Worm (Caenorhabditis elegans): ENCODE measurements around the gene nas-24.
A peak's percentile ranks its signal among the peaks of the same experiment; 100 is the strongest.

Gene nas-24

ce11 chrV:13777857-13778256 lies 8.7 kb downstream of the nas-24 start, which contains the start of gene F53C11.9:
TSS of gene F53C11.9 (plus strand) at chrV:13778015.
- no peak for TF ChIP-seq med-1 (GFP tag; optimal IDR thresholded peaks at IDR 0.05; ENCODE audit: insufficient read depth)
- TF ChIP-seq flt-1 (GFP tag; IDR thresholded peaks at IDR 0.05): no peak
- no peak for TF ChIP-seq ztf-29 (GFP tag; IDR thresholded peaks at IDR 0.05)
- TF ChIP-seq ref-1 (GFP tag; conservative IDR thresholded peaks at IDR 0.05): no peak
- no peak for TF ChIP-seq cog-1 (tag; optimal IDR thresholded peaks at IDR 0.05)
- TF ChIP-seq klf-2 (GFP tag; conservative IDR thresholded peaks at IDR 0.05): no peak

ce11 chrV:13780902-13781301 lies 11.7 kb downstream of the nas-24 start:
- TF ChIP-seq ztf-29 (GFP tag; IDR thresholded peaks at IDR 0.05) (no peak), T22C8.4 (GFP tag; IDR thresholded peaks at IDR 0.05) (no peak), med-1 (GFP tag; optimal IDR thresholded peaks at IDR 0.05; ENCODE audit: insufficient read depth) (no peak), cog-1 (tag; optimal IDR thresholded peaks at IDR 0.05) (no peak), ztf-23 (GFP tag; IDR thresholded peaks at IDR 0.05) (no peak), tab-1 (GFP tag; IDR thresholded peaks at IDR 0.05) (no peak), flt-1 (GFP tag; IDR thresholded peaks at IDR 0.05) (no peak), klf-2 (GFP tag; conservative IDR thresholded peaks at IDR 0.05) (no peak), ref-1 (GFP tag; conservative IDR thresholded peaks at IDR 0.05) (no peak)

- TF ChIP-seq flt-1 (GFP tag; IDR thresholded peaks at IDR 0.05): no peak
- no peak for TF ChIP-seq tab-1 (GFP tag; IDR thresholded peaks at IDR 0.05)
- no peak for TF ChIP-seq ztf-29 (GFP tag; IDR thresholded peaks at IDR 0.05)
- TF ChIP-seq T22C8.4 (GFP tag; IDR thresholded peaks at IDR 0.05): no peak
- no peak for TF ChIP-seq ref-1 (GFP tag; conservative IDR thresholded peaks at IDR 0.05)
- TF ChIP-seq klf-2 (GFP tag; conservative IDR thresholded peaks at IDR 0.05): no peak
These were observed 13.0 kb downstream of the nas-24 start, which contains the start of gene decr-1.1 for ce11 chrV:13782190-13782589. TSS of gene decr-1.1 (plus strand) at chrV:13782399.

- no peak for TF ChIP-seq med-1 (GFP tag; optimal IDR thresholded peaks at IDR 0.05; ENCODE audit: insufficient read depth)
- no peak for TF ChIP-seq cog-1 (tag; optimal IDR thresholded peaks at IDR 0.05)
- TF ChIP-seq ztf-23 (GFP tag; IDR thresholded peaks at IDR 0.05): no peak
- no peak for TF ChIP-seq tab-1 (GFP tag; IDR thresholded peaks at IDR 0.05)
- TF ChIP-seq T22C8.4 (GFP tag; IDR thresholded peaks at IDR 0.05): no peak
- TF ChIP-seq flt-1 (GFP tag; IDR thresholded peaks at IDR 0.05): no peak
- no peak for TF ChIP-seq klf-2 (GFP tag; conservative IDR thresholded peaks at IDR 0.05)
- no peak for TF ChIP-seq ztf-29 (GFP tag; IDR thresholded peaks at IDR 0.05)
- TF ChIP-seq ref-1 (GFP tag; conservative IDR thresholded peaks at IDR 0.05): no peak
These were observed 16.6 kb downstream of the nas-24 start for ce11 chrV:13785767-13786166.

- TF ChIP-seq med-1 (GFP tag; optimal IDR thresholded peaks at IDR 0.05; ENCODE audit: insufficient read depth) (no peak), ref-1 (GFP tag; conservative IDR thresholded peaks at IDR 0.05) (no peak), ztf-23 (GFP tag; IDR thresholded peaks at IDR 0.05) (no peak), tab-1 (GFP tag; IDR thresholded peaks at IDR 0.05) (no peak), flt-1 (GFP tag; IDR thresholded peaks at IDR 0.05) (no peak), ztf-29 (GFP tag; IDR thresholded peaks at IDR 0.05) (no peak), T22C8.4 (GFP tag; IDR thresholded peaks at IDR 0.05) (no peak), klf-2 (GFP tag; conservative IDR thresholded peaks at IDR 0.05) (no peak), cog-1 (tag; optimal IDR thresholded peaks at IDR 0.05) (no peak)
These were observed 18.2 kb downstream of the nas-24 start, which contains the start of the genes F53C11.4 and F53C11.5 for ce11 chrV:13787225-13787898. TSS of gene F53C11.4 (minus strand) at chrV:13787352. TSS of gene F53C11.5 (plus strand) at chrV:13787549.

- no peak for TF ChIP-seq ztf-23 (GFP tag; IDR thresholded peaks at IDR 0.05)
- TF ChIP-seq ztf-29 (GFP tag; IDR thresholded peaks at IDR 0.05): no peak
- no peak for TF ChIP-seq med-1 (GFP tag; optimal IDR thresholded peaks at IDR 0.05; ENCODE audit: insufficient read depth)
- no peak for TF ChIP-seq klf-2 (GFP tag; conservative IDR thresholded peaks at IDR 0.05)
- TF ChIP-seq cog-1 (tag; optimal IDR thresholded peaks at IDR 0.05): no peak
These were observed 18.9 kb downstream of the nas-24 start for ce11 chrV:13787948-13788681.

ce11 chrV:13789362-13789761 lies 20.2 kb downstream of the nas-24 start:
- TF ChIP-seq ztf-23 (GFP tag; IDR thresholded peaks at IDR 0.05) (0 out of 2 replicates have a peak, but pooled peaks have one; percentile 26), tab-1 (GFP tag; IDR thresholded peaks at IDR 0.05) (no peak), cog-1 (tag; optimal IDR thresholded peaks at IDR 0.05) (peak; percentile 82), flt-1 (GFP tag; IDR thresholded peaks at IDR 0.05) (peak; percentile 73), ztf-29 (GFP tag; IDR thresholded peaks at IDR 0.05) (no peak; the same call in 1 of the 2 replicates), med-1 (GFP tag; optimal IDR thresholded peaks at IDR 0.05; ENCODE audit: insufficient read depth) (no peak), T22C8.4 (GFP tag; IDR thresholded peaks at IDR 0.05) (peak; percentile 55; the same call in 1 of the 2 replicates)

- TF ChIP-seq cog-1 (tag; optimal IDR thresholded peaks at IDR 0.05) (no peak), flt-1 (GFP tag; IDR thresholded peaks at IDR 0.05) (no peak), tab-1 (GFP tag; IDR thresholded peaks at IDR 0.05) (no peak), klf-2 (GFP tag; conservative IDR thresholded peaks at IDR 0.05) (no peak), med-1 (GFP tag; optimal IDR thresholded peaks at IDR 0.05; ENCODE audit: insufficient read depth) (no peak), ztf-23 (GFP tag; IDR thresholded peaks at IDR 0.05) (no peak), ref-1 (GFP tag; conservative IDR thresholded peaks at IDR 0.05) (no peak)
These were observed 20.9 kb downstream of the nas-24 start for ce11 chrV:13790117-13790516.

- no peak for TF ChIP-seq ztf-29 (GFP tag; IDR thresholded peaks at IDR 0.05)
- no peak for TF ChIP-seq tab-1 (GFP tag; IDR thresholded peaks at IDR 0.05)
- TF ChIP-seq klf-2 (GFP tag; conservative IDR thresholded peaks at IDR 0.05): no peak
- TF ChIP-seq ztf-23 (GFP tag; IDR thresholded peaks at IDR 0.05): no peak
- TF ChIP-seq flt-1 (GFP tag; IDR thresholded peaks at IDR 0.05): no peak
- TF ChIP-seq med-1 (GFP tag; optimal IDR thresholded peaks at IDR 0.05; ENCODE audit: insufficient read depth): no peak
- TF ChIP-seq cog-1 (tag; optimal IDR thresholded peaks at IDR 0.05): no peak
- TF ChIP-seq T22C8.4 (GFP tag; IDR thresholded peaks at IDR 0.05): no peak
- TF ChIP-seq ref-1 (GFP tag; conservative IDR thresholded peaks at IDR 0.05): no peak
These were observed 21.4 kb downstream of the nas-24 start for ce11 chrV:13790557-13790956.
